Worm (Caenorhabditis elegans): Measurements from ENCODE around the gene str-92.

The str-92 gene

ce11 chrV:17658824-17659223 lies 17.6 kb downstream of the str-92 start:
- TF ChIP-seq sma-9 (GFP tag; optimal IDR thresholded peaks at IDR 0.05) (no peak), sma-9 (tag; optimal IDR thresholded peaks at IDR 0.05) (no peak), nhr-237 (tag; optimal IDR thresholded peaks at IDR 0.05) (no peak), lsy-2 (tag; optimal IDR thresholded peaks at IDR 0.05) (no peak), nhr-77 (tag; optimal IDR thresholded peaks at IDR 0.05) (no peak), sem-4 (tag; optimal IDR thresholded peaks at IDR 0.05) (no peak), unc-55 (GFP tag; optimal IDR thresholded peaks at IDR 0.05) (no peak), Y55F3AM.14 (GFP tag; optimal IDR thresholded peaks at IDR 0.05) (no peak)

- no peak for TF ChIP-seq sma-9 (GFP tag; optimal IDR thresholded peaks at IDR 0.05)
- TF ChIP-seq sma-9 (tag; optimal IDR thresholded peaks at IDR 0.05) = no peak
- TF ChIP-seq lsy-2 (tag; optimal IDR thresholded peaks at IDR 0.05) = no peak
- TF ChIP-seq nhr-25 (tag; optimal IDR thresholded peaks at IDR 0.05) = no peak
- no peak for TF ChIP-seq F13H6.1 (tag; optimal IDR thresholded peaks at IDR 0.05)
Measured at ce11 chrV:17655205-17655604, 21.2 kb downstream of the str-92 start.

ce11 chrV:17650427-17650826 lies 26.0 kb downstream of the str-92 start, which contains the start of gene fbxa-192:
Gene fbxa-192 (minus strand): TSS chrV:17650527.
- TF ChIP-seq ceh-16 (tag; optimal IDR thresholded peaks at IDR 0.05) (no peak), nhr-11 (tag; optimal IDR thresholded peaks at IDR 0.05) (no peak), ztf-11 (tag; optimal IDR thresholded peaks at IDR 0.05) (no peak)

ce11 chrV:17628566-17628965 lies 47.9 kb downstream of the str-92 start, which contains the start of gene F57G4.10:
Gene F57G4.10 (plus strand): TSS chrV:17628866.
- TF ChIP-seq nhr-10 (tag; optimal IDR thresholded peaks at IDR 0.05) (no peak), nhr-6 (tag; optimal IDR thresholded peaks at IDR 0.05) (no peak), unc-39 (tag; optimal IDR thresholded peaks at IDR 0.05) (no peak), ceh-82 (tag; optimal IDR thresholded peaks at IDR 0.05) (no peak), unc-62 (GFP tag; optimal IDR thresholded peaks at IDR 0.05) (no peak), elt-3 (tag; optimal IDR thresholded peaks at IDR 0.05) (no peak), elt-1 (tag; optimal IDR thresholded peaks at IDR 0.05) (no peak), gmeb-1 (tag; optimal IDR thresholded peaks at IDR 0.05) (no peak), nhr-129 (tag; optimal IDR thresholded peaks at IDR 0.05) (no peak), ztf-11 (tag; optimal IDR thresholded peaks at IDR 0.05) (no peak), ZK546.5 (tag; optimal IDR thresholded peaks at IDR 0.05) (no peak), nhr-77 (tag; optimal IDR thresholded peaks at IDR 0.05) (no peak), nhr-12 (tag; optimal IDR thresholded peaks at IDR 0.05) (no peak), Y55F3AM.14 (GFP tag; optimal IDR thresholded peaks at IDR 0.05) (no peak), mbf-1 (tag; optimal IDR thresholded peaks at IDR 0.05) (no peak), F13H6.1 (tag; optimal IDR thresholded peaks at IDR 0.05) (no peak)
